Fruit fly (Drosophila melanogaster) whole organism, embryonic: ENCODE results near the gene CG4270.

ENCODE experiments used
- Asciz ChIP-seq: fragments of 200-800 bp; sonication (Bioruptor generic); optimal IDR thresholded peaks from 2 replicates; lab custom pipeline; 2017; ENCODE audit warnings: missing biosample characterization, mild to moderate bottlenecking, missing genetic modification characterization, missing genetic modification reagents
- CG10654 ChIP-seq: fragments of 200-800 bp; sonication (Bioruptor generic); optimal IDR thresholded peaks from 2 replicates; lab custom pipeline; 2016; ENCODE audit warnings: missing biosample characterization, missing genetic modification characterization
- CG11085 ChIP-seq: fragments of 200-800 bp; sonication (Bioruptor generic); IDR thresholded peaks from 2 replicates; pipeline ENCODE4 v1.3.6; 2022; ENCODE audit warnings: missing biosample characterization, missing genetic modification characterization
- CG11247 ChIP-seq: fragments of 200-800 bp; sonication (Bioruptor generic); IDR thresholded peaks from 2 replicates; pipeline ENCODE4 v1.3.6; 2022; ENCODE audit warnings: missing biosample characterization, missing genetic modification characterization
- CG12071 ChIP-seq: fragments of 200-800 bp; sonication (Bioruptor generic); optimal IDR thresholded peaks from 3 replicates; lab custom pipeline; 2018; ENCODE audit warnings: missing biosample characterization, mild to moderate bottlenecking, missing genetic modification characterization
- CG13624 ChIP-seq: fragments of 200-800 bp; sonication (Bioruptor generic); optimal IDR thresholded peaks from 2 replicates; lab custom pipeline; 2016; ENCODE audit warnings: missing biosample characterization, missing genetic modification characterization
- CG16813 ChIP-seq: fragments of 200-800 bp; sonication (Bioruptor generic); IDR thresholded peaks from 3 replicates; pipeline ENCODE4 v1.3.6; 2022; ENCODE audit warnings: missing biosample characterization, missing genetic modification characterization; ENCODE audit not compliant: partially characterized antibody
- CG1792 ChIP-seq: fragments of 200-800 bp; sonication (Bioruptor generic); optimal IDR thresholded peaks from 2 replicates; lab custom pipeline; 2016; ENCODE audit warnings: missing biosample characterization, missing genetic modification characterization
- CG18011 ChIP-seq: fragments of 200-800 bp; sonication (Bioruptor generic); optimal IDR thresholded peaks from 2 replicates; lab custom pipeline; 2017; ENCODE audit warnings: missing biosample characterization, missing genetic modification characterization, mild to moderate bottlenecking, moderate library complexity, missing genotype
- CG2199 ChIP-seq: fragments of 200-800 bp; sonication (Bioruptor generic); IDR thresholded peaks from 3 replicates; pipeline ENCODE4 v1.3.6; 2022; ENCODE audit warnings: missing biosample characterization, missing genetic modification characterization
- CG30020 ChIP-seq: fragments of 200-800 bp; optimal IDR thresholded peaks from 2 replicates; lab custom pipeline; 2019; ENCODE audit warnings: missing biosample characterization, mild to moderate bottlenecking, missing genetic modification characterization, moderate library complexity
- CG30431 ChIP-seq: fragments of 200-800 bp; sonication (Bioruptor generic); optimal IDR thresholded peaks from 2 replicates; lab custom pipeline; 2017; ENCODE audit warnings: missing biosample characterization, missing genetic modification characterization
- CG33213 ChIP-seq: fragments of 200-800 bp; sonication (Bioruptor generic); optimal IDR thresholded peaks from 3 replicates; lab custom pipeline; 2016; ENCODE audit warnings: missing biosample characterization, missing genetic modification characterization
- CG33557 ChIP-seq: fragments of 200-800 bp; sonication (Bioruptor generic); optimal IDR thresholded peaks from 2 replicates; lab custom pipeline; 2019; ENCODE audit warnings: missing biosample characterization, mild to moderate bottlenecking, missing genetic modification characterization, moderate library complexity
- CG4282 ChIP-seq: fragments of 200-800 bp; sonication (Bioruptor generic); optimal IDR thresholded peaks from 2 replicates; lab custom pipeline; 2016; ENCODE audit warnings: missing biosample characterization, missing genetic modification characterization
- CG4404 ChIP-seq: fragments of 200-800 bp; sonication (Bioruptor generic); IDR thresholded peaks from 2 replicates; pipeline ENCODE4 v1.3.6; 2022; ENCODE audit warnings: missing biosample characterization, missing genetic modification characterization
- CG4730 ChIP-seq: fragments of 200-800 bp; sonication (Bioruptor generic); IDR thresholded peaks from 2 replicates; pipeline ENCODE4 v1.3.6; 2022; ENCODE audit warnings: missing biosample characterization, missing genetic modification characterization
- CG6854 ChIP-seq: fragments of 200-800 bp; sonication (Bioruptor generic); optimal IDR thresholded peaks from 3 replicates; lab custom pipeline; 2017; ENCODE audit warnings: missing biosample characterization, mild to moderate bottlenecking, missing genetic modification characterization
- CG7928 ChIP-seq: fragments of 200-800 bp; sonication (Bioruptor generic); optimal IDR thresholded peaks from 2 replicates; lab custom pipeline; 2017; ENCODE audit warnings: missing biosample characterization, mild to moderate bottlenecking, missing genetic modification characterization
- CG8281 ChIP-seq: fragments of 200-800 bp; sonication (Bioruptor generic); optimal IDR thresholded peaks from 2 replicates; lab custom pipeline; 2018; ENCODE audit warnings: missing biosample characterization, mild to moderate bottlenecking, missing genetic modification characterization, moderate library complexity
- CG8478 ChIP-seq: fragments of >200 bp; optimal IDR thresholded peaks from 2 replicates; lab custom pipeline; 2018
- CG8765 ChIP-seq: fragments of 200-800 bp; sonication (Bioruptor generic); IDR thresholded peaks from 2 replicates; pipeline ENCODE4 v1.3.6; 2022; ENCODE audit warnings: missing biosample characterization, missing genetic modification characterization
- Doc3 ChIP-seq: fragments of 200-800 bp; sonication (Bioruptor generic); IDR thresholded peaks from 3 replicates; pipeline ENCODE4 v1.3.6; 2022; ENCODE audit warnings: missing biosample characterization, missing genetic modification characterization; ENCODE audit not compliant: partially characterized antibody
- Ets97D ChIP-seq: fragments of 200-800 bp; sonication (Bioruptor generic); optimal IDR thresholded peaks from 3 replicates; lab custom pipeline; 2016; ENCODE audit warnings: missing biosample characterization, missing genetic modification characterization
- Gug ChIP-seq: fragments of 200-800 bp; sonication (Bioruptor generic); IDR thresholded peaks from 4 replicates; pipeline ENCODE4 v1.3.6; 2022; ENCODE audit warnings: missing biosample characterization, missing genetic modification characterization
- Hmx ChIP-seq: fragments of 200-800 bp; sonication (Bioruptor generic); optimal IDR thresholded peaks from 2 replicates; lab custom pipeline; 2016; ENCODE audit warnings: missing biosample characterization, missing genetic modification characterization
- Lhr ChIP-seq: fragments of 200-800 bp; sonication (Bioruptor generic); optimal IDR thresholded peaks from 3 replicates; lab custom pipeline; 2017; ENCODE audit warnings: mild to moderate bottlenecking, missing biosample characterization, missing genetic modification reagents, missing genetic modification characterization
- Max ChIP-seq: fragments of 200-800 bp; sonication (Bioruptor generic); optimal IDR thresholded peaks from 2 replicates; lab custom pipeline; 2016; ENCODE audit warnings: missing biosample characterization, mild to moderate bottlenecking, missing genetic modification characterization
- Mrtf ChIP-seq: fragments of 200-800 bp; sonication (Bioruptor generic); IDR thresholded peaks from 3 replicates; pipeline ENCODE4 v1.3.6; 2022; ENCODE audit warnings: missing biosample characterization, missing genetic modification characterization
- NFAT ChIP-seq: fragments of 200-800 bp; sonication (Bioruptor generic); IDR thresholded peaks from 2 replicates; pipeline ENCODE4 v1.3.6; 2022; ENCODE audit warnings: missing biosample characterization, missing genetic modification characterization
- Oli ChIP-seq: fragments of 200-800 bp; sonication (Bioruptor generic); optimal IDR thresholded peaks from 2 replicates; lab custom pipeline; 2018; ENCODE audit warnings: missing biosample characterization, mild to moderate bottlenecking, missing genetic modification characterization, moderate library complexity
- Opbp ChIP-seq: fragments of 200-800 bp; sonication (Bioruptor generic); IDR thresholded peaks from 3 replicates; pipeline ENCODE4 v1.3.6; 2022; ENCODE audit warnings: missing biosample characterization, missing genetic modification characterization; ENCODE audit not compliant: partially characterized antibody
- Sin3A ChIP-seq: fragments of >200 bp; optimal IDR thresholded peaks from 2 replicates; lab custom pipeline; 2018
- Ssrp ChIP-seq: fragments of 200-800 bp; sonication (Bioruptor generic); optimal IDR thresholded peaks from 2 replicates; lab custom pipeline; 2018; ENCODE audit warnings: missing biosample characterization, mild to moderate bottlenecking, missing genetic modification characterization, moderate library complexity
- Taf1 ChIP-seq: fragments of 200-800 bp; sonication (Bioruptor generic); IDR thresholded peaks from 2 replicates; pipeline ENCODE4 v1.3.6; 2022; ENCODE audit warnings: missing biosample characterization, missing genetic modification characterization
- Xrp1 ChIP-seq: fragments of 200-800 bp; sonication (Bioruptor generic); IDR thresholded peaks from 2 replicates; pipeline ENCODE4 v1.3.6; 2022; ENCODE audit warnings: missing biosample characterization, missing genetic modification characterization
- ac ChIP-seq: fragments of 200-800 bp; sonication (Bioruptor generic); optimal IDR thresholded peaks from 3 replicates; lab custom pipeline; 2017; ENCODE audit warnings: missing biosample characterization, mild to moderate bottlenecking, missing genetic modification characterization
- chif ChIP-seq, 2 experiments: fragments of 200-800 bp; sonication (Bioruptor generic); optimal IDR thresholded peaks; 3 replicates each; lab custom pipeline; 2016; ENCODE audit warnings: missing biosample characterization in 2 of 2, missing genetic modification characterization in 2 of 2
- chn ChIP-seq: fragments of 200-800 bp; sonication (Bioruptor generic); optimal IDR thresholded peaks from 2 replicates; lab custom pipeline; 2016; ENCODE audit warnings: missing biosample characterization, missing genetic modification characterization
- dmrt99B ChIP-seq: fragments of 200-800 bp; sonication (Bioruptor generic); optimal IDR thresholded peaks from 2 replicates; lab custom pipeline; 2018; ENCODE audit warnings: missing biosample characterization, mild to moderate bottlenecking, missing genetic modification characterization, moderate library complexity
- fd96Cb ChIP-seq: fragments of 200-800 bp; sonication (Bioruptor generic); optimal IDR thresholded peaks from 2 replicates; lab custom pipeline; 2018; ENCODE audit warnings: missing biosample characterization, mild to moderate bottlenecking, missing genetic modification characterization, moderate library complexity
- gt ChIP-seq: fragments of 200-800 bp; sonication (Bioruptor generic); IDR thresholded peaks from 2 replicates; pipeline ENCODE4 v1.3.6; 2022; ENCODE audit warnings: missing biosample characterization, missing genetic modification characterization
- hth ChIP-seq: fragments of >200 bp; optimal IDR thresholded peaks from 2 replicates; lab custom pipeline; 2017; ENCODE audit warnings: inconsistent platforms
- lbe ChIP-seq: fragments of 200-800 bp; sonication (Bioruptor generic); optimal IDR thresholded peaks from 2 replicates; lab custom pipeline; 2016; ENCODE audit warnings: missing biosample characterization, mild to moderate bottlenecking, missing genetic modification characterization
- mam ChIP-seq: fragments of 200-800 bp; sonication (Bioruptor generic); optimal IDR thresholded peaks from 3 replicates; lab custom pipeline; 2016; ENCODE audit warnings: missing biosample characterization, missing genetic modification characterization
- nmo ChIP-seq: fragments of 200-800 bp; sonication (Bioruptor generic); optimal IDR thresholded peaks from 2 replicates; lab custom pipeline; 2018; ENCODE audit warnings: missing biosample characterization, mild to moderate bottlenecking, missing genetic modification characterization, moderate library complexity
- otp ChIP-seq: fragments of 200-800 bp; sonication (Bioruptor generic); IDR thresholded peaks from 3 replicates; pipeline ENCODE4, ENCODE4 v1.3.6; 2022; ENCODE audit warnings: missing biosample characterization, missing genetic modification characterization
- ro ChIP-seq: fragments of 200-800 bp; sonication (Bioruptor generic); IDR thresholded peaks from 2 replicates; pipeline ENCODE4 v1.3.6; 2022; ENCODE audit warnings: missing biosample characterization, missing genetic modification characterization
- salm ChIP-seq: fragments of 200-800 bp; sonication (Bioruptor generic); optimal IDR thresholded peaks from 2 replicates; lab custom pipeline; 2018; ENCODE audit warnings: missing biosample characterization, mild to moderate bottlenecking, missing genetic modification characterization
- shn ChIP-seq: fragments of 200-800 bp; sonication (Bioruptor generic); optimal IDR thresholded peaks from 3 replicates; lab custom pipeline; 2016; ENCODE audit warnings: missing biosample characterization, missing genetic modification characterization
- unc-4 ChIP-seq: fragments of 200-800 bp; sonication (Bioruptor generic); IDR thresholded peaks from 2 replicates; pipeline ENCODE4 v1.3.6; 2022; ENCODE audit warnings: missing biosample characterization, missing genetic modification characterization; ENCODE audit not compliant: partially characterized antibody
- unpg ChIP-seq: fragments of 200-800 bp; sonication (Bioruptor generic); optimal IDR thresholded peaks from 3 replicates; lab custom pipeline; 2018; ENCODE audit warnings: missing biosample characterization, mild to moderate bottlenecking, missing genetic modification characterization, moderate library complexity
- wor ChIP-seq: fragments of 200-800 bp; sonication (Bioruptor generic); IDR thresholded peaks from 2 replicates; pipeline ENCODE4 v1.3.6; 2022; ENCODE audit warnings: missing biosample characterization, missing genetic modification characterization

The CG4270 gene

DNA sequence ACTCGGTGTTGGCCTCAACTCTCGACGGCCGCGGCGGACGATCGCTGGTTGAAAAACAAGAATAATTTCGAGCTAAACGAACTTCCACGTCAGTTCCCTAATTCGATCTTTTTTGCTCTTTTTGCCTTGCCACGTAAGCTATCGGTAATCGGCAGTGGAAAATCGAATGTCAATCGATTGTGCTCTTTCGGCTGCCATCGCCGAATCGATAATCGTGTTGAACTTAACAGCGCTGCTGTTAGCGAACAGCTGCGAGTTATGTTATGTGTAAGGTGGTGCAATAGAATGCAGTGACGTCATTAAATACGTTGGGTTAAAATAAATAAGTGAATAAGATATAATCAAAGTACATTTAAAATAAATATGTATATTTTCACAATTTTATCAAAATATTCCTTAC is 26.5 kb upstream of the CG4270 start, which contains the start of gene Sec24CD (continued):
- no peak for TF ChIP-seq Max
- TF ChIP-seq shn (GFP tag; lab: Kevin White, UChicago) = no peak
- TF ChIP-seq wor (GFP tag; lab: Robert Waterston, UW) = no peak
- peak; percentile 92; the same call in 2 of the 3 replicates for TF ChIP-seq Opbp
- no peak for TF ChIP-seq Asciz (GFP tag; lab: Kevin White, UChicago)
- TF ChIP-seq CG30020 (tag; lab: Kevin White, UChicago) = no peak
- TF ChIP-seq CG11085 (GFP tag; lab: Robert Waterston, UW) = no peak
- no peak for TF ChIP-seq CG30431 (GFP tag; lab: Kevin White, UChicago)
- no peak for TF ChIP-seq CG6854
- TF ChIP-seq salm (tag; lab: Kevin White, UChicago) = peak; percentile 16
- no peak for TF ChIP-seq otp (GFP tag; lab: Robert Waterston, UW)
- no peak for TF ChIP-seq gt (GFP tag; lab: Robert Waterston, UW)
- no peak for TF ChIP-seq CG10654
- TF ChIP-seq Lhr = no peak
- no peak for TF ChIP-seq CG8478 (lab: Kevin White, UChicago)
- no peak for TF ChIP-seq mam (GFP tag; lab: Kevin White, UChicago)
- TF ChIP-seq Mrtf (GFP tag; lab: Robert Waterston, UW) = no peak
- TF ChIP-seq Oli = no peak
- TF ChIP-seq Hmx (GFP tag; lab: Kevin White, UChicago) = no peak
- peak; percentile 0 for TF ChIP-seq CG33213 (GFP tag; lab: Kevin White, UChicago)
- no peak for TF ChIP-seq CG2199
- peak; percentile 87 for TF ChIP-seq Doc3
- no peak for TF ChIP-seq Xrp1
- no peak for TF ChIP-seq CG4730 (GFP tag; lab: Robert Waterston, UW)
- TF ChIP-seq CG1792 (GFP tag; lab: Kevin White, UChicago) = no peak
- no peak for TF ChIP-seq Ets97D
- TF ChIP-seq CG4282 (GFP tag; lab: Kevin White, UChicago) = no peak
- TF ChIP-seq CG12071 (GFP tag; lab: Kevin White, UChicago) = no peak
- no peak for TF ChIP-seq hth (lab: Kevin White, UChicago)
- TF ChIP-seq CG18011 (GFP tag; lab: Kevin White, UChicago) = no peak
- TF ChIP-seq CG11247 = no peak
- peak; percentile 22 for TF ChIP-seq nmo (GFP tag; lab: Kevin White, UChicago)
- TF ChIP-seq chn (GFP tag; lab: Kevin White, UChicago) = no peak
- no peak for TF ChIP-seq Sin3A (lab: Kevin White, UChicago)
- TF ChIP-seq Taf1 (GFP tag; lab: Robert Waterston, UW) = no peak
- no peak for TF ChIP-seq unpg (GFP tag; lab: Kevin White, UChicago)
- TF ChIP-seq fd96Cb = no peak
- no peak for TF ChIP-seq chif (GFP tag; optimal IDR thresholded peaks at IDR 0.05; lab: Kevin White, UChicago)
- TF ChIP-seq CG13624 = no peak
- no peak for TF ChIP-seq NFAT (GFP tag; lab: Robert Waterston, UW)
- TF ChIP-seq Ssrp (tag; lab: Kevin White, UChicago) = no peak
- TF ChIP-seq CG7928 (GFP tag; lab: Kevin White, UChicago) = no peak
- TF ChIP-seq dmrt99B (tag; lab: Kevin White, UChicago) = no peak
- no peak for TF ChIP-seq CG4404
- TF ChIP-seq CG8765 (GFP tag; lab: Robert Waterston, UW) = no peak
- peak; percentile 46 for TF ChIP-seq lbe (GFP tag; lab: Kevin White, UChicago)
- peak; percentile 84 for TF ChIP-seq unc-4 (GFP tag; lab: Robert Waterston, UW)
- no peak for TF ChIP-seq CG8281
- TF ChIP-seq ac (GFP tag; lab: Kevin White, UChicago) = no peak
- TF ChIP-seq CG16813 = peak; percentile 84
- no peak for TF ChIP-seq ro (GFP tag; lab: Robert Waterston, UW)
- TF ChIP-seq CG33557 = peak; percentile 19
- no peak for TF ChIP-seq Gug (GFP tag; lab: Robert Waterston, UW)
